Worm (Caenorhabditis elegans) whole organism, mixed stage, embryonic: ENCODE data around the gene tsp-14.

ENCODE experiments used
- ceh-83 ChIP-seq: fragments of 200-800 bp; sonication (Bioruptor generic); optimal IDR thresholded peaks from 2 replicates; lab custom pipeline; 2018; ENCODE audit warnings: mild to moderate bottlenecking, missing genetic modification characterization, missing compliant biosample characterization
- ham-2 ChIP-seq: fragments of 200-800 bp; sonication (Bioruptor generic); optimal IDR thresholded peaks from 2 replicates; lab custom pipeline; 2018; ENCODE audit warnings: mild to moderate bottlenecking, missing genetic modification characterization, missing compliant biosample characterization
- hlh-1 ChIP-seq: fragments of 150-350 bp; optimal IDR thresholded peaks from 2 replicates; lab custom pipeline; 2014; ENCODE audit warnings: missing biosample characterization, missing genetic modification reagents, missing genetic modification characterization
- lin-13 ChIP-seq: fragments of 150-350 bp; optimal IDR thresholded peaks from 2 replicates; lab custom pipeline; 2014; ENCODE audit warnings: missing biosample characterization, missing genetic modification characterization
- nhr-237 ChIP-seq: fragments of 150-350 bp; optimal IDR thresholded peaks from 2 replicates; lab custom pipeline; 2014; ENCODE audit warnings: missing biosample characterization, missing genetic modification characterization
- nhr-28 ChIP-seq: fragments of 150-350 bp; optimal IDR thresholded peaks from 2 replicates; lab custom pipeline; 2014; ENCODE audit warnings: missing biosample characterization, missing genetic modification characterization
- pha-4 ChIP-seq: fragments of 150-350 bp; optimal IDR thresholded peaks from 2 replicates; lab custom pipeline; 2018; ENCODE audit warnings: missing biosample characterization, missing genetic modification reagents, missing genetic modification characterization
- unc-39 ChIP-seq: fragments of 150-350 bp; optimal IDR thresholded peaks from 2 replicates; lab custom pipeline; 2014; ENCODE audit warnings: missing biosample characterization, missing genetic modification characterization
- unc-62 ChIP-seq: fragments of 150-350 bp; optimal IDR thresholded peaks from 2 replicates; lab custom pipeline; 2014; ENCODE audit warnings: missing biosample characterization, missing genetic modification reagents, missing genetic modification characterization

DNA sequence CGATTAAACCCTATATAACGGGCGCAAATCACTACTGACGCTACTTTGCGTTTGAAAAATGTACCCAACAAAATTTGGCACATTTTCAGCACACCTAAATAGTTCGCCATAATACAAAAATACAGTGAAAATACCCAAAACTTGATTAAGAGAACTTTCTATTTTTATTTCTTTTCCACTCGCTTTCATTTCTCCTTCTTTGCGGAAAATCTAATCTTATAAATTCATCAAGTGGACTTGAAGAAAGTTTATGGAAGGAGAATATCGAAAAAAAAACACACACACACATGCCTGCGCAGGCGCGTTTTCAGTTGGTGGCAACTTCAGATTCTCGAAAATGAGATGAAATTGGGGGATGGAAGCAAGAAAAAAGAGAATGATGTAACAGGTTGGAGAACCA is 1.5 kb downstream of the tsp-14 start:
- TF ChIP-seq nhr-28, result no peak
- TF ChIP-seq unc-39 (tag; lab: Kevin White, UChicago), result no peak
- no peak for TF ChIP-seq ham-2 (GFP tag; lab: Kevin White, UChicago)
- no peak for TF ChIP-seq unc-62 (GFP tag; lab: Kevin White, UChicago)
- TF ChIP-seq pha-4 (tag; lab: Kevin White, UChicago), result no peak
- no peak for TF ChIP-seq hlh-1 (tag; lab: Kevin White, UChicago)
- TF ChIP-seq nhr-237 (tag; lab: Kevin White, UChicago), result no peak
- TF ChIP-seq ceh-83, result no peak
- TF ChIP-seq lin-13 (tag; lab: Kevin White, UChicago), result no peak
